Fruit fly (Drosophila melanogaster): Measurements from ENCODE around the gene Cyt-c-d.

Cyt-c-d gene

dm6 chr2L:16679817-16680683, 35.6 kb upstream of the Cyt-c-d start, which contains the start of the genes grp and squ:
Gene grp (plus strand): TSS chr2L:16680054.
Gene squ (plus strand): TSS chr2L:16680054.
- no peak for TF ChIP-seq rn (GFP tag; IDR thresholded peaks at IDR 0.05)
- TF ChIP-seq CG8159 (tag; optimal IDR thresholded peaks at IDR 0.05): peak; percentile 14
- TF ChIP-seq CG10348 (GFP tag; IDR thresholded peaks at IDR 0.05): no peak
- TF ChIP-seq Pif1B (GFP tag; optimal IDR thresholded peaks at IDR 0.05): no peak
- peak; percentile 89 for TF ChIP-seq EcR (GFP tag; optimal IDR thresholded peaks at IDR 0.05)
- TF ChIP-seq CG15710 (tag; optimal IDR thresholded peaks at IDR 0.05): no peak
- no peak for TF ChIP-seq CG17806 (tag; optimal IDR thresholded peaks at IDR 0.05)
- no peak for TF ChIP-seq fd96Ca (GFP tag; IDR thresholded peaks at IDR 0.05)
- TF ChIP-seq CG8301 (tag; optimal IDR thresholded peaks at IDR 0.05): no peak
- TF ChIP-seq Pif1A (GFP tag; optimal IDR thresholded peaks at IDR 0.05): no peak
- peak; percentile 1 for TF ChIP-seq D1 (tag; optimal IDR thresholded peaks at IDR 0.05)
- TF ChIP-seq CG13204 (GFP tag; optimal IDR thresholded peaks at IDR 0.05): no peak
- 0 out of 3 replicates have a peak, but pooled peaks have one; percentile 41 for TF ChIP-seq CG4496 (GFP tag; IDR thresholded peaks at IDR 0.05)
- no peak for TF ChIP-seq Ets98B (GFP tag; IDR thresholded peaks at IDR 0.05)
- peak; percentile 26 for TF ChIP-seq gl (tag; optimal IDR thresholded peaks at IDR 0.05)
- TF ChIP-seq CG14655 (GFP tag; optimal IDR thresholded peaks at IDR 0.05): no peak
- no peak for TF ChIP-seq CG9948 (tag; optimal IDR thresholded peaks at IDR 0.05)
- no peak for TF ChIP-seq CG32121 (GFP tag; IDR thresholded peaks at IDR 0.05)
- TF ChIP-seq CG12605 (GFP tag; IDR thresholded peaks at IDR 0.05): peak; percentile 22; the same call in 1 of the 2 replicates

dm6 chr2L:16682203-16682602, 33.5 kb upstream of the Cyt-c-d start, which contains the start of gene CG33552:
Gene CG33552 (plus strand): TSS chr2L:16682503.
- TF ChIP-seq Snoo (tag; optimal IDR thresholded peaks at IDR 0.05) (no peak), D1 (tag; optimal IDR thresholded peaks at IDR 0.05) (no peak), CG17806 (tag; optimal IDR thresholded peaks at IDR 0.05) (no peak), Pif1B (GFP tag; optimal IDR thresholded peaks at IDR 0.05) (no peak), Ets98B (GFP tag; IDR thresholded peaks at IDR 0.05) (no peak), CG8301 (tag; optimal IDR thresholded peaks at IDR 0.05) (no peak), CG12605 (GFP tag; IDR thresholded peaks at IDR 0.05) (no peak)

dm6 chr2L:16683958-16684877, 31.5 kb upstream of the Cyt-c-d start, which contains the start of gene CG31807:
Gene CG31807 (minus strand): TSS chr2L:16684008.
- TF ChIP-seq CG9948 (tag; optimal IDR thresholded peaks at IDR 0.05) (peak; percentile 97), D1 (tag; optimal IDR thresholded peaks at IDR 0.05) (peak; percentile 92), CG15710 (tag; optimal IDR thresholded peaks at IDR 0.05) (peak; percentile 97), EcR (GFP tag; optimal IDR thresholded peaks at IDR 0.05) (no peak), Ets98B (GFP tag; IDR thresholded peaks at IDR 0.05) (peak; percentile 78; the same call in 1 of the 2 replicates), fd96Ca (GFP tag; IDR thresholded peaks at IDR 0.05) (no peak; the same call in none of the 3 replicates), CG14655 (GFP tag; optimal IDR thresholded peaks at IDR 0.05) (peak; percentile 96), Snoo (tag; optimal IDR thresholded peaks at IDR 0.05) (peak; percentile 91), gl (tag; optimal IDR thresholded peaks at IDR 0.05) (peak; percentile 90), CG32121 (GFP tag; IDR thresholded peaks at IDR 0.05) (peak; percentile 74), CG10348 (GFP tag; IDR thresholded peaks at IDR 0.05) (no peak), CG4496 (GFP tag; IDR thresholded peaks at IDR 0.05) (peak; percentile 86; the same call in 2 of the 3 replicates), CG17806 (tag; optimal IDR thresholded peaks at IDR 0.05) (peak; percentile 92), Pif1A (GFP tag; optimal IDR thresholded peaks at IDR 0.05) (peak; percentile 98), CG34367 (tag; optimal IDR thresholded peaks at IDR 0.05) (peak; percentile 96), CG13204 (GFP tag; optimal IDR thresholded peaks at IDR 0.05) (peak; percentile 92), Pif1B (GFP tag; optimal IDR thresholded peaks at IDR 0.05) (peak; percentile 98), rn (GFP tag; IDR thresholded peaks at IDR 0.05) (peak; percentile 49), CG8159 (tag; optimal IDR thresholded peaks at IDR 0.05) (peak; percentile 100), CG12605 (GFP tag; IDR thresholded peaks at IDR 0.05) (peak; percentile 87), CG8301 (tag; optimal IDR thresholded peaks at IDR 0.05) (peak; percentile 96)

dm6 chr2L:16684908-16685611, 30.6 kb upstream of the Cyt-c-d start:
- peak; percentile 6; the same call in 1 of the 2 replicates for TF ChIP-seq CG12605 (GFP tag; IDR thresholded peaks at IDR 0.05)
- peak; percentile 35 for TF ChIP-seq Pif1B (GFP tag; optimal IDR thresholded peaks at IDR 0.05)
- peak; percentile 65 for TF ChIP-seq Snoo (tag; optimal IDR thresholded peaks at IDR 0.05)
- peak; percentile 81 for TF ChIP-seq CG17806 (tag; optimal IDR thresholded peaks at IDR 0.05)
- peak; percentile 76 for TF ChIP-seq CG34367 (tag; optimal IDR thresholded peaks at IDR 0.05)
- TF ChIP-seq CG32121 (GFP tag; IDR thresholded peaks at IDR 0.05): no peak; the same call in 1 of the 2 replicates
- peak; percentile 86 for TF ChIP-seq CG15710 (tag; optimal IDR thresholded peaks at IDR 0.05)
- TF ChIP-seq fd96Ca (GFP tag; IDR thresholded peaks at IDR 0.05): peak; percentile 37; the same call in 1 of the 3 replicates
- peak; percentile 79 for TF ChIP-seq D1 (tag; optimal IDR thresholded peaks at IDR 0.05)
- TF ChIP-seq CG8159 (tag; optimal IDR thresholded peaks at IDR 0.05): peak; percentile 83
- peak; percentile 84 for TF ChIP-seq CG8301 (tag; optimal IDR thresholded peaks at IDR 0.05)
- peak; percentile 61 for TF ChIP-seq CG13204 (GFP tag; optimal IDR thresholded peaks at IDR 0.05)
- TF ChIP-seq CG9948 (tag; optimal IDR thresholded peaks at IDR 0.05): peak; percentile 89
- peak; percentile 30; the same call in 1 of the 2 replicates for TF ChIP-seq Ets98B (GFP tag; IDR thresholded peaks at IDR 0.05)
- TF ChIP-seq Pif1A (GFP tag; optimal IDR thresholded peaks at IDR 0.05): no peak
- TF ChIP-seq gl (tag; optimal IDR thresholded peaks at IDR 0.05): no peak
- peak; percentile 84 for TF ChIP-seq CG14655 (GFP tag; optimal IDR thresholded peaks at IDR 0.05)
- TF ChIP-seq CG10348 (GFP tag; IDR thresholded peaks at IDR 0.05): no peak
- TF ChIP-seq EcR (GFP tag; optimal IDR thresholded peaks at IDR 0.05): peak; percentile 93
- TF ChIP-seq CG4496 (GFP tag; IDR thresholded peaks at IDR 0.05): peak; percentile 35; the same call in 1 of the 3 replicates
- TF ChIP-seq rn (GFP tag; IDR thresholded peaks at IDR 0.05): no peak

Measured in whole organism, pupa.